Fruit fly (Drosophila melanogaster): ENCODE data around the gene lft.
A peak's percentile ranks its signal among the peaks of the same experiment; 100 is the strongest.

Gene lft

dm6 chr2L:10339212-10339721 is 25.0 kb upstream of the lft start, which contains the start of gene SamDC (continued):
- TF ChIP-seq CG2199 (GFP tag; IDR thresholded peaks at IDR 0.05) (peak; percentile 67; the same call in 2 of the 3 replicates), TFAM (GFP tag; optimal IDR thresholded peaks at IDR 0.05) (no peak), ro (GFP tag; IDR thresholded peaks at IDR 0.05) (no peak), CG13123 (GFP tag; optimal IDR thresholded peaks at IDR 0.05) (peak; percentile 12), Kr (GFP tag; optimal IDR thresholded peaks at IDR 0.05) (no peak), CG12942 (GFP tag; optimal IDR thresholded peaks at IDR 0.05) (peak; percentile 4), jigr1 (GFP tag; IDR thresholded peaks at IDR 0.05) (no peak; the same call in 2 of the 3 replicates), vnd (GFP tag; IDR thresholded peaks at IDR 0.05; ENCODE audit: partially characterized antibody) (peak; percentile 59; the same call in 2 of the 3 replicates), Hsf (GFP tag; optimal IDR thresholded peaks at IDR 0.05) (peak; percentile 36), lbe (GFP tag; optimal IDR thresholded peaks at IDR 0.05) (peak; percentile 13), CG1603 (tag; optimal IDR thresholded peaks at IDR 0.05) (peak; percentile 79), tna (GFP tag; IDR thresholded peaks at IDR 0.05; ENCODE audit: partially characterized antibody) (peak; percentile 77), eyg (GFP tag; optimal IDR thresholded peaks at IDR 0.05) (peak; percentile 18), CG17912 (GFP tag; optimal IDR thresholded peaks at IDR 0.05) (no peak), CG15073 (GFP tag; optimal IDR thresholded peaks at IDR 0.05) (no peak), Dref (GFP tag; IDR thresholded peaks at IDR 0.05) (peak; percentile 91), Hr78 (GFP tag; optimal IDR thresholded peaks at IDR 0.05) (peak in 1 of 2 experiments; percentile 67), CG6254 (GFP tag; optimal IDR thresholded peaks at IDR 0.05) (no peak), PHDP (tag; optimal IDR thresholded peaks at IDR 0.05) (peak; percentile 63), CG30403 (GFP tag; optimal IDR thresholded peaks at IDR 0.05) (peak; percentile 55), CG3995 (GFP tag; optimal IDR thresholded peaks at IDR 0.05) (peak; percentile 8), kni (GFP tag; optimal IDR thresholded peaks at IDR 0.05) (no peak), CG18476 (GFP tag; optimal IDR thresholded peaks at IDR 0.05) (no peak), twi (tag; optimal IDR thresholded peaks at IDR 0.05) (peak; percentile 17), sr (GFP tag; IDR thresholded peaks at IDR 0.05) (no peak), CG4404 (GFP tag; IDR thresholded peaks at IDR 0.05) (no peak), maf-S (GFP tag; optimal IDR thresholded peaks at IDR 0.05) (no peak), dpn (GFP tag; optimal IDR thresholded peaks at IDR 0.05) (peak; percentile 33 to 47), Neu2 (GFP tag; optimal IDR thresholded peaks at IDR 0.05; ENCODE audit: borderline replicate concordance) (no peak), ttk (GFP tag; IDR thresholded peaks at IDR 0.05) (no peak; the same call in 1 of the 2 replicates), pfk (GFP tag; optimal IDR thresholded peaks at IDR 0.05) (peak; percentile 61), CG13287 (GFP tag; IDR thresholded peaks at IDR 0.05; ENCODE audit: partially characterized antibody) (peak; percentile 79), CG4424 (GFP tag; optimal IDR thresholded peaks at IDR 0.05) (no peak), Bdp1 (GFP tag; optimal IDR thresholded peaks at IDR 0.05) (no peak), Oli (tag; optimal IDR thresholded peaks at IDR 0.05) (no peak), luna (GFP tag; optimal IDR thresholded peaks at IDR 0.05) (no peak), klu (GFP tag; IDR thresholded peaks at IDR 0.05) (no peak), Fer1 (GFP tag; optimal IDR thresholded peaks at IDR 0.05) (peak; percentile 44), hkb (optimal IDR thresholded peaks at IDR 0.05) (no peak), hkb (GFP tag; IDR thresholded peaks at IDR 0.05) (peak; percentile 53; the same call in 1 of the 2 replicates), lilli (GFP tag; optimal IDR thresholded peaks at IDR 0.05) (peak; percentile 52), CG9876 (GFP tag; optimal IDR thresholded peaks at IDR 0.05) (no peak), z (GFP tag; IDR thresholded peaks at IDR 0.05) (no peak), ind (GFP tag; optimal IDR thresholded peaks at IDR 0.05) (peak; percentile 25), mirr (GFP tag; optimal IDR thresholded peaks at IDR 0.05) (peak; percentile 47), Taf1 (GFP tag; IDR thresholded peaks at IDR 0.05) (0 out of 2 replicates have a peak, but pooled peaks have one; percentile 15), zfh1 (GFP tag; IDR thresholded peaks at IDR 0.05) (peak; percentile 37; the same call in 1 of the 3 replicates), Bgb (GFP tag; IDR thresholded peaks at IDR 0.05; ENCODE audit: partially characterized antibody) (peak; percentile 93), CG9609 (GFP tag; optimal IDR thresholded peaks at IDR 0.05) (no peak), Dbx (GFP tag; IDR thresholded peaks at IDR 0.05) (peak; percentile 73; the same call in 2 of the 3 replicates), CG3847 (GFP tag; IDR thresholded peaks at IDR 0.05) (no peak; the same call in none of the 2 replicates)

Data from whole organism, embryonic.